Fruit fly (Drosophila melanogaster): Measurements from ENCODE around the gene nebu.

Gene nebu

DNA sequence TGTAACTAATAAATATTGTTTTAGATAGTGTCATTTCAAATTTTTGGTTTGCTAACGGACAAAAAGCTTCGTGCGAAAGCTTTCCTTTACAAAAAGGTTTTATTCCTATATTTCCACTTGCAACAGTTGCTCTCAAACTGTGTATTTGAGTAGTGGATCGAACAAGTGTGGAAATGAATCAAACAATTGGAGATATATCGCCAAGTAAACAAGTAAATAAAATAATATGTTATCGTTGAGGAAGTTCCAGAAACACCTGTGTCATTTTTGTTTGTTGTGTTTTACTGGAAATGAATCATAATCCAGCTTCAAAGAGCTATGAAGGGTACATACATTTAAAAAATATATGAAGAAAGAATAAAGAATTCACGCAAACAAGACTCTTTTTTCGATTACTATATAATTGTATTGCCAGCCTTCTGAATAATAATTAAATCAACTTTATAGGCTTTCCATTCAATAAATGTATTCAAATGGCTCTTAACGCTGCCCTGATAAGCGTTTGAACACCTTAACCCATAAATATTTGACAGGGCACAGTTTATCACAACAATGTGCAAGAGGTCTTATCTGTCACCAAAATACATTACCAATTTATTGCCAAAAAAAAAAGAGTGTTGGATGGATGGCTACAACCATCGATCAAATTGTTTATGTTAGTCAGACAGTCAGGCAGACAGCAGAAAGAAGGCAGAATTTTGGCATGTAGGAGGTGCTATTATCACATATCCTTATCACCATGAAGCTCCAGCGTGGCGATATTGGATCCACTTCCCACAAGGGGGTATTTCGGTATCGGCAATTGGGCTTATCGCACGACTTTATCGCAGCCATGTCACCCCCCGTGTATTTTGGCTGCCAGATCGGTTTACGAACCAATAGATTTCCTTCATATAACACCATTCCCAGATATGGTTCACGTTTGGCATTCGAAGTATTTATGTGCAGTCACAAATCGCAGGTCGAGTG, 7.1 kb downstream of the nebu start (continued):
- TF ChIP-seq CG7372 (GFP tag; IDR thresholded peaks at IDR 0.05) (no peak), gcm2 (GFP tag; optimal IDR thresholded peaks at IDR 0.05) (no peak), unc-4 (GFP tag; IDR thresholded peaks at IDR 0.05; ENCODE audit: partially characterized antibody) (no peak), CG7786 (GFP tag; optimal IDR thresholded peaks at IDR 0.05) (no peak), CG14441 (GFP tag; IDR thresholded peaks at IDR 0.05) (no peak), ci (GFP tag; IDR thresholded peaks at IDR 0.05) (0 out of 3 replicates have a peak, but pooled peaks have one; percentile 16), CG14050 (GFP tag; IDR thresholded peaks at IDR 0.05) (no peak), dimm (GFP tag; IDR thresholded peaks at IDR 0.05) (no peak), CG10274 (GFP tag; optimal IDR thresholded peaks at IDR 0.05) (no peak), Ets65A (GFP tag) (peak; percentile 86), PHDP (tag; optimal IDR thresholded peaks at IDR 0.05) (peak; percentile 47), unpg (GFP tag; optimal IDR thresholded peaks at IDR 0.05) (no peak), CG2678 (tag; optimal IDR thresholded peaks at IDR 0.05) (peak; percentile 12), nau (GFP tag; optimal IDR thresholded peaks at IDR 0.05) (no peak), jumu (GFP tag; optimal IDR thresholded peaks at IDR 0.05) (no peak), lab (GFP tag; optimal IDR thresholded peaks at IDR 0.05) (peak; percentile 80), gem (tag; optimal IDR thresholded peaks at IDR 0.05) (peak; percentile 13), CG9727 (GFP tag; optimal IDR thresholded peaks at IDR 0.05) (no peak), Fer1 (GFP tag; optimal IDR thresholded peaks at IDR 0.05) (peak; percentile 7), grn (GFP tag; optimal IDR thresholded peaks at IDR 0.05) (peak; percentile 78), Med (GFP tag) (peak; percentile 77), Dek (tag; optimal IDR thresholded peaks at IDR 0.05) (peak; percentile 21), CG13624 (GFP tag; optimal IDR thresholded peaks at IDR 0.05) (no peak), Awh (GFP tag; IDR thresholded peaks at IDR 0.05) (0 out of 2 replicates have a peak, but pooled peaks have one; percentile 16), eve (GFP tag; optimal IDR thresholded peaks at IDR 0.05) (peak in 1 of 2 experiments; percentile 68), Hr78 (GFP tag; optimal IDR thresholded peaks at IDR 0.05) (peak in 1 of 2 experiments; percentile 17), E2f2 (GFP tag; IDR thresholded peaks at IDR 0.05) (no peak), CG17568 (GFP tag; optimal IDR thresholded peaks at IDR 0.05) (peak; percentile 32), exex (tag; optimal IDR thresholded peaks at IDR 0.05) (peak; percentile 64), onecut (GFP tag; IDR thresholded peaks at IDR 0.05) (no peak), Hr39 (optimal IDR thresholded peaks at IDR 0.05) (no peak), pita (GFP tag; optimal IDR thresholded peaks at IDR 0.05) (peak; percentile 23), CG34224 (GFP tag; IDR thresholded peaks at IDR 0.05; ENCODE audit: partially characterized antibody) (no peak), ranshi (GFP tag; IDR thresholded peaks at IDR 0.05) (no peak), CG9817 (tag; optimal IDR thresholded peaks at IDR 0.05) (no peak), nerfin-1 (tag; optimal IDR thresholded peaks at IDR 0.05) (peak; percentile 8), CG7357 (GFP tag; IDR thresholded peaks at IDR 0.05) (no peak), D19A (tag; optimal IDR thresholded peaks at IDR 0.05) (peak; percentile 14), br (optimal IDR thresholded peaks at IDR 0.05) (no peak), CG34376 (GFP tag; optimal IDR thresholded peaks at IDR 0.05) (peak; percentile 56), CG1603 (tag; optimal IDR thresholded peaks at IDR 0.05) (peak; percentile 17), z (GFP tag; IDR thresholded peaks at IDR 0.05) (no peak), CG4707 (GFP tag; optimal IDR thresholded peaks at IDR 0.05) (peak; percentile 34), caup (GFP tag; optimal IDR thresholded peaks at IDR 0.05; ENCODE audit: severe bottlenecking) (peak; percentile 20), CG12071 (GFP tag; optimal IDR thresholded peaks at IDR 0.05) (peak; percentile 34), pros (GFP tag; optimal IDR thresholded peaks at IDR 0.05) (no peak), Hr3 (GFP tag; optimal IDR thresholded peaks at IDR 0.05) (no peak), Meics (GFP tag; optimal IDR thresholded peaks at IDR 0.05) (peak; percentile 12)
